Worm (Caenorhabditis elegans): Measurements from ENCODE around the gene nstp-10.

The nstp-10 gene

ce11 chrV:9546042-9546581 is 3.5 kb downstream of the nstp-10 start, which contains the start of gene C50F4.6:
Gene C50F4.6 (plus strand): TSS chrV:9546092.
- no peak for TF ChIP-seq unc-62 (GFP tag; optimal IDR thresholded peaks at IDR 0.05)

DNA sequence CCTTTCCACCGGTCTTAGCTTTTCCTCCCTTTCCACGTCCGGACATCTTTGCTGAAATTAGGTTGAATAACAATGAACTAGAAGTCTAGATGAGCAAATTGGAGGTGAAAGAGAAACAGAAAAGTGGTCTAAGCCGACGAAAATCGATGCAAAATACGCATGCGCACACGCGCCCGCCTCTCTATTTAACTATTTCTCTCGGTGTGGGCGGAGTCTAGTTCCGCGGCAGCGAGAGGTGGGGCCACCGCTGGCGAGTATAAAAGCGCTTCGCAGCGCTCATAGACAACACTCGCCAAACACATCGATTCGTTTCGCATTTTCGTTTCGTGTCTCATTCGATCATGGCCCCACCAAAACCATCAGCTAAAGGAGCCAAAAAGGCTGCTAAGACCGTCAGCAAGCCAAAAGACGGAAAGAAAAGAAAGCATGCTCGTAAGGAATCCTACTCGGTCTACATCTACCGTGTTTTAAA is 4.4 kb downstream of the nstp-10 start, which contains the start of the genes his-35 and his-41:
Gene his-35, minus strand, starts transcription at position 51 of the 472 bp plus-strand sequence.
Gene his-41, plus strand, starts transcription at position 299 of the 472 bp plus-strand sequence.
- TF ChIP-seq unc-62 (GFP tag; optimal IDR thresholded peaks at IDR 0.05), result no peak

ce11 chrV:9544176-9544632 is 5.4 kb downstream of the nstp-10 start, which contains the start of gene mdf-1:
Gene mdf-1 (minus strand): TSS chrV:9544226.
- TF ChIP-seq unc-62 (GFP tag; optimal IDR thresholded peaks at IDR 0.05), result no peak

DNA sequence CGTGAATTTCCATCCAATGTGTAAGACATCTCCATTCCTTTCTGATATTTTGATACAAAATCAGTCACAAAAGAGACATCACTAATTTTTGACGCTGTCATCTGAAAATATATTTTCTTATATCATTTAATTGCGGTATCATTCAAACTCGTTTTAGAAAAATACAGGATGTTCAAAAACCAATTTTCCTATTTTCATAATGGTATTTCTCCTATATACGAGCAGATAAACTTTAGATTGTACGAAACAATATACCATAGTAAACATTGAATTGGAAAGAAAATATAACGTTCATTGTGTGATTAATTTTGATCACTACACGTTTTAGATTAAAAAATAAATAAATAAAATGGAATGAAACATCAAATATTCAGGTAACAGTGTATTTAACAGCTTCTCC is 8.1 kb downstream of the nstp-10 start, which contains the start of gene C50F4.16:
Gene C50F4.16, minus strand, starts transcription at position 101 of the 400 bp plus-strand sequence.
- TF ChIP-seq unc-62 (GFP tag; optimal IDR thresholded peaks at IDR 0.05), result no peak

ce11 chrV:9539638-9540037 is 10.0 kb downstream of the nstp-10 start, which contains the start of gene C50F4.12:
Gene C50F4.12 (minus strand): TSS chrV:9539738.
- no peak for TF ChIP-seq unc-62 (GFP tag; optimal IDR thresholded peaks at IDR 0.05)

ce11 chrV:9536505-9536904 is 13.1 kb downstream of the nstp-10 start, which contains the start of gene C50F4.4:
Gene C50F4.4 (plus strand): TSS chrV:9536771.
- no peak for TF ChIP-seq unc-62 (GFP tag; optimal IDR thresholded peaks at IDR 0.05)

- no peak for TF ChIP-seq unc-62 (GFP tag; optimal IDR thresholded peaks at IDR 0.05)
These were observed 15.0 kb downstream of the nstp-10 start, which contains the start of gene tag-329 for ce11 chrV:9534621-9535020. Gene tag-329 (plus strand): TSS chrV:9534921.

- no peak for TF ChIP-seq unc-62 (GFP tag; optimal IDR thresholded peaks at IDR 0.05)
These were observed 18.2 kb downstream of the nstp-10 start, which contains the start of the genes C50F4.10 and pfk-1.2 for ce11 chrV:9531477-9531876. Gene C50F4.10 (minus strand): TSS chrV:9531577. Gene pfk-1.2 (plus strand): TSS chrV:9531801.

- TF ChIP-seq unc-62 (GFP tag; optimal IDR thresholded peaks at IDR 0.05), result no peak
These were observed 21.7 kb downstream of the nstp-10 start for ce11 chrV:9527984-9528383.

DNA sequence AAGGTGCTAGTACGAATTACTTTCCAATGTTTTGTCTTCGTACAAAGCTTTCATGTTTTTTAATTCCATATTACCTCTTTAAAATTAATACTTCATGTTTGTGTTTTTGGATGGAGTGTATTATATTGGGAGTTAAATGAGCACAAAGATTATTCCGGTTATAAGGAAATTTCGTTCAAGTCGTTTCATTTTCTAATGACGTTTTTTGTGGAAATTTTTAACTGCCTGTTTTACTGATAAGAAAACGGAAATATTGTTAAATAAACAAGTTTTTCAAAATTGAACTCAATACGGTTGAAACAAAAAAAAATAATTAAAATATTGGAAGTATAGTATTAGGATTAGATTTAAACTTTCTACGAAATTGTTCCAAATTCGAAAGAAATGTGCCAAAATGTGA is 22.3 kb downstream of the nstp-10 start:
- no peak for TF ChIP-seq unc-62 (GFP tag; optimal IDR thresholded peaks at IDR 0.05)

DNA sequence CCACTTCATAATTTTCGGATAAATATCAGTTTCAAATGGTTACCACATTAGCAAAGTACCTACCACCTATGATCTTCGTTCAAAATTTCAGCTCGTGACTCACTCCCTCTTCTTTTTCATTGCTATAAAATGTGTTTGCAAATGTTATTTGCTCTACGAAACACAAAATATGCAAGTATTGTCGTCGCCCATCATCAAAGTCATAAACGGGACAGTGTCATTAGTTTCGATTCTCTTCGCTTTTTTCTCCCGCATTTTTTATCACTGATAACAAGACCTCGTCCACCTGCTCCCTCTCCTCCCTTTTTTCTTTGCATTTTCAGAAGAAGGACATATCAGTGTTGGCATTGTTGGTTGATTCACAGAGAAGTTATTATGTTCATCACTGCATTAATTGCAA is 23.2 kb downstream of the nstp-10 start, which contains the start of gene C50F4.1:
Gene C50F4.1, plus strand, starts transcription at position 324 of the 400 bp plus-strand sequence.
- no peak for TF ChIP-seq unc-62 (GFP tag; optimal IDR thresholded peaks at IDR 0.05)

ce11 chrV:9524099-9524498 is 25.5 kb downstream of the nstp-10 start, which contains the start of gene C50F4.9:
Gene C50F4.9 (minus strand): TSS chrV:9524199.
- no peak for TF ChIP-seq unc-62 (GFP tag; optimal IDR thresholded peaks at IDR 0.05)

ce11 chrV:9521697-9522096 is 27.9 kb downstream of the nstp-10 start:
- no peak for TF ChIP-seq unc-62 (GFP tag; optimal IDR thresholded peaks at IDR 0.05)

DNA sequence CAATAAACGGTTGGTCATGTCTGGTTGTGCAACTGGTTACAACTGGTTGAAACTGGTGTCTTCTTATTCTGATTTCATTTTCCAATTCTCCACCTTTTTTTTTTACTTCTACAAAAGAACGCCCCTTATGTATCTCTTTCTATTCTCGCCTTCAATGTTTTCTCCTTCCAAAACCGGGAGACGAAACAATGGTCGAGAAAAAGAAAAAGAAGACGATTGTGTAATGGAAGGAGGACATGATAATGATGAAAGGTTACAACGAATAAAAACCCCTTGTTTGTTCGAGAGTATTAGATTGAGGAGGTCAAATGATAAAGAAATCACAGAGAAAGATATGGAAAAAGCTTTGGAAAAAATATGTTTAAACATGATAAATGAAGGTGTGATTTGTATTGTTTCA is 30.8 kb downstream of the nstp-10 start, which contains the start of gene C50F4.8:
Gene C50F4.8, minus strand, starts transcription at position 28 of the 400 bp plus-strand sequence.
- no peak for TF ChIP-seq unc-62 (GFP tag; optimal IDR thresholded peaks at IDR 0.05)

- no peak for TF ChIP-seq unc-62 (GFP tag; optimal IDR thresholded peaks at IDR 0.05)
These were observed 33.4 kb downstream of the nstp-10 start for ce11 chrV:9516280-9516679.

- no peak for TF ChIP-seq unc-62 (GFP tag; optimal IDR thresholded peaks at IDR 0.05)
These were observed 36.0 kb downstream of the nstp-10 start, which contains the start of gene eif-2Bdelta for ce11 chrV:9513590-9513989. Gene eif-2Bdelta (plus strand): TSS chrV:9513824.

ce11 chrV:9509597-9509996 is 40.0 kb downstream of the nstp-10 start:
- TF ChIP-seq unc-62 (GFP tag; optimal IDR thresholded peaks at IDR 0.05), result no peak
